Worm (Caenorhabditis elegans): ENCODE measurements around the gene srb-16.

- TF ChIP-seq hlh-1 (tag; optimal IDR thresholded peaks at IDR 0.05) (no peak), elt-3 (tag; optimal IDR thresholded peaks at IDR 0.05) (no peak), unc-62 (GFP tag; optimal IDR thresholded peaks at IDR 0.05) (no peak), ztf-11 (tag; optimal IDR thresholded peaks at IDR 0.05) (no peak)
These were observed 46.8 kb downstream of the srb-16 start, which contains the start of the genes C04G6.11 and mpk-2 for ce11 chrII:5103784-5104457.

Data from whole organism, mixed stage, embryonic.